Worm (Caenorhabditis elegans): ENCODE measurements around the gene F36H12.4.

- TF ChIP-seq unc-86 (tag; optimal IDR thresholded peaks at IDR 0.05) (no peak), pha-4 (tag; optimal IDR thresholded peaks at IDR 0.05) (no peak), fkh-10 (GFP tag; optimal IDR thresholded peaks at IDR 0.05) (no peak), pros-1 (tag; optimal IDR thresholded peaks at IDR 0.05) (no peak), K09A11.1 (tag; optimal IDR thresholded peaks at IDR 0.05; ENCODE audit: insufficient read depth) (no peak)
These were observed 40.3 kb upstream of the F36H12.4 start, which contains the start of gene thn-6 for ce11 chrIV:5228619-5229018.

Data from whole organism, late embryonic.